Fruit fly (Drosophila melanogaster) whole organism, prepupa: ENCODE data around the gene CG13028.

Experiments used
- Blimp-1 ChIP-seq: fragments of 200-800 bp; sonication (Bioruptor generic); optimal IDR thresholded peaks from 3 replicates; lab custom pipeline; 2017; ENCODE audit warnings: missing biosample characterization, missing genetic modification characterization, mild to moderate bottlenecking, moderate library complexity, missing genetic modification reagents
- CG11294 ChIP-seq: fragments of 200-800 bp; sonication (Bioruptor generic); IDR thresholded peaks from 2 replicates; pipeline ENCODE4 v1.3.6; 2022; ENCODE audit warnings: missing biosample characterization, missing genetic modification characterization
- CG11902 ChIP-seq: fragments of 200-800 bp; sonication (Bioruptor generic); optimal IDR thresholded peaks from 3 replicates; lab custom pipeline; 2016; ENCODE audit warnings: missing biosample characterization, missing genetic modification characterization
- CG6808 ChIP-seq: fragments of 200-800 bp; sonication (Bioruptor generic); optimal IDR thresholded peaks from 3 replicates; lab custom pipeline; 2017; ENCODE audit warnings: missing biosample characterization, missing genetic modification characterization, mild to moderate bottlenecking, moderate library complexity, missing genetic modification reagents
- Eip78C ChIP-seq: fragments of 200-800 bp; sonication (Bioruptor generic); peaks from one replicate; lab custom pipeline; 2016; ENCODE audit warnings: missing biosample characterization, missing genetic modification characterization
- Hr4 ChIP-seq: fragments of 200-800 bp; sonication (Bioruptor generic); optimal IDR thresholded peaks from 3 replicates; lab custom pipeline; 2016; ENCODE audit warnings: missing biosample characterization, missing genetic modification characterization
- Sox102F ChIP-seq: fragments of 200-800 bp; sonication (Bioruptor generic); optimal IDR thresholded peaks from 2 replicates; lab custom pipeline; 2016; ENCODE audit warnings: missing biosample characterization, mild to moderate bottlenecking, missing genetic modification characterization
- Sox14 ChIP-seq: fragments of 200-800 bp; sonication (Bioruptor generic); optimal IDR thresholded peaks from 3 replicates; lab custom pipeline; 2016; ENCODE audit warnings: missing biosample characterization, missing genetic modification characterization
- achi ChIP-seq: fragments of 200-800 bp; sonication (Bioruptor generic); optimal IDR thresholded peaks from 3 replicates; lab custom pipeline; 2016; ENCODE audit warnings: missing biosample characterization, missing genetic modification characterization
- dac ChIP-seq: fragments of 200-800 bp; sonication (Bioruptor generic); optimal IDR thresholded peaks from 2 replicates; lab custom pipeline; 2017; ENCODE audit warnings: missing biosample characterization, mild to moderate bottlenecking, missing genetic modification characterization
- dsx ChIP-seq: fragments of 200-800 bp; optimal IDR thresholded peaks from 3 replicates; lab custom pipeline; 2019; ENCODE audit warnings: missing biosample characterization, mild to moderate bottlenecking, missing genetic modification characterization, moderate library complexity; ENCODE audit not compliant: poor library complexity, severe bottlenecking
- fd59A ChIP-seq: fragments of 200-800 bp; sonication (Bioruptor generic); optimal IDR thresholded peaks from 2 replicates; lab custom pipeline; 2017; ENCODE audit warnings: missing biosample characterization, mild to moderate bottlenecking, missing genetic modification characterization, missing genetic modification reagents
- fd85E ChIP-seq: fragments of 200-800 bp; sonication (Bioruptor generic); optimal IDR thresholded peaks from 3 replicates; lab custom pipeline; 2016; ENCODE audit warnings: missing biosample characterization, missing genetic modification characterization

DNA sequence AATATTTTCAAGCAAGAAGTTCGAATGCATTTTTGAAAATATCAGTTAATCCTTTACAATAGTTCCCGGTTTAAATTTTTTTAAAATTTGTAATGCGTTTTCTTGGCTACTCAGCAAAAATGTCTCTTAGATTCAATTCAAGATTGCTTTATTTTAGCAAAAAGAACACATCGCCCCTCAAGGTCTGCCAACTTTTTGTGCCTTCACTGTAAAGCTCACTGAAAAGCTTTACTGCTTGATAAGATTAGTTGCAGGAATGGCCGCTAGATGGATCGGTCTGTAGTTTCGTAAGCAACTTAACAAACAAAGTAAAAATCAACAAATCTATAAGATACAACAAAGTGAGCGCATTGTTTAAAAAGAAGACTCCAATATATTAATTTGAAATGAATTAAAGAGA lies 39.0 kb upstream of the CG13028 start:
- TF ChIP-seq CG11902 (GFP tag; lab: Kevin White, UChicago) (no peak), CG11294 (GFP tag; lab: Robert Waterston, UW) (no peak), dsx (peak; percentile 54), fd85E (no peak), Hr4 (no peak), Sox102F (no peak), dac (no peak), Blimp-1 (GFP tag; lab: Kevin White, UChicago) (no peak), Sox14 (no peak), Eip78C (GFP tag; lab: Kevin White, UChicago) (peak; percentile 27), achi (GFP tag; lab: Kevin White, UChicago) (no peak), fd59A (GFP tag; lab: Kevin White, UChicago) (no peak), CG6808 (no peak)
